Worm (Caenorhabditis elegans): ENCODE data around the gene tbc-11.

tbc-11 gene

ce11 chrX:949466-949865, 24.7 kb downstream of the tbc-11 start (continued):
- TF ChIP-seq ceh-82 (tag; optimal IDR thresholded peaks at IDR 0.05) (peak; percentile 85 to 96 (median 91)), tbx-2 (tag; optimal IDR thresholded peaks at IDR 0.05) (peak; percentile 96), egl-27 (tag; optimal IDR thresholded peaks at IDR 0.05) (peak; percentile 75 to 76), Y116A8C.19 (tag; optimal IDR thresholded peaks at IDR 0.05; ENCODE audit: borderline replicate concordance) (no peak), lin-39 (tag; optimal IDR thresholded peaks at IDR 0.05) (peak; percentile 52), hpl-2 (GFP tag; optimal IDR thresholded peaks at IDR 0.05) (no peak), hlh-17 (GFP tag; optimal IDR thresholded peaks at IDR 0.05; ENCODE audit: borderline replicate concordance) (no peak), skn-1 (tag; optimal IDR thresholded peaks at IDR 0.05) (peak; percentile 93), snu-23 (GFP tag; optimal IDR thresholded peaks at IDR 0.05) (peak; percentile 97), lsy-2 (tag; optimal IDR thresholded peaks at IDR 0.05) (peak; percentile 80 to 92), xbp-1 (tag; optimal IDR thresholded peaks at IDR 0.05) (peak; percentile 89), nhr-90 (tag; optimal IDR thresholded peaks at IDR 0.05; ENCODE audit: poor library complexity) (peak; percentile 85), lin-13 (GFP tag; optimal IDR thresholded peaks at IDR 0.05) (peak; percentile 84), elt-3 (tag; optimal IDR thresholded peaks at IDR 0.05) (peak in 3 of 6 experiments; percentile 34 to 70 (median 61)), alr-1 (tag; optimal IDR thresholded peaks at IDR 0.05; ENCODE audit: borderline replicate concordance) (no peak), nhr-76 (tag; optimal IDR thresholded peaks at IDR 0.05) (peak; percentile 60), lir-3 (tag; optimal IDR thresholded peaks at IDR 0.05; ENCODE audit: poor library complexity) (peak; percentile 80), isw-1 (GFP tag; IDR thresholded peaks at IDR 0.05) (peak; percentile 75), lin-35 (GFP tag; optimal IDR thresholded peaks at IDR 0.05) (peak; percentile 78 to 84), lin-15B (tag; optimal IDR thresholded peaks at IDR 0.05) (peak; percentile 14), fos-1 (tag; optimal IDR thresholded peaks at IDR 0.05) (peak; percentile 85), nhr-77 (tag; optimal IDR thresholded peaks at IDR 0.05) (peak; percentile 86), pag-3 (tag; optimal IDR thresholded peaks at IDR 0.05; ENCODE audit: borderline replicate concordance, insufficient read depth) (no peak), nhr-71 (tag; optimal IDR thresholded peaks at IDR 0.05) (peak; percentile 95), fkh-8 (tag; optimal IDR thresholded peaks at IDR 0.05) (peak; percentile 95), sptf-1 (tag; optimal IDR thresholded peaks at IDR 0.05) (no peak), mdl-1 (tag; optimal IDR thresholded peaks at IDR 0.05) (peak; percentile 25 to 69), lin-14 (GFP tag; optimal IDR thresholded peaks at IDR 0.05) (peak; percentile 99), mef-2 (tag; optimal IDR thresholded peaks at IDR 0.05) (no peak), aha-1 (tag; optimal IDR thresholded peaks at IDR 0.05) (peak; percentile 23), ceh-88 (GFP tag; IDR thresholded peaks at IDR 0.05) (peak; percentile 43; the same call in 1 of the 2 replicates), ztf-4 (tag; optimal IDR thresholded peaks at IDR 0.05) (peak; percentile 79), ceh-63 (GFP tag; optimal IDR thresholded peaks at IDR 0.05) (peak; percentile 26), hlh-4 (tag; optimal IDR thresholded peaks at IDR 0.05) (no peak), grh-1 (GFP tag; IDR thresholded peaks at IDR 0.05) (peak; percentile 68), ces-1 (GFP tag; optimal IDR thresholded peaks at IDR 0.05) (peak; percentile 54), rnt-1 (tag; optimal IDR thresholded peaks at IDR 0.05) (peak; percentile 89), sup-37 (GFP tag; optimal IDR thresholded peaks at IDR 0.05) (peak; percentile 28), blmp-1 (tag; optimal IDR thresholded peaks at IDR 0.05) (peak; percentile 74), ztf-11 (tag; optimal IDR thresholded peaks at IDR 0.05) (peak in 1 of 2 experiments; percentile 73), nhr-85 (tag) (peak; percentile 96), ets-5 (GFP tag; IDR thresholded peaks at IDR 0.05) (no peak), unc-30 (tag; optimal IDR thresholded peaks at IDR 0.05) (peak; percentile 69), efl-3 (GFP tag; optimal IDR thresholded peaks at IDR 0.05) (no peak), ceh-90 (tag; optimal IDR thresholded peaks at IDR 0.05) (no peak), ama-1 (optimal IDR thresholded peaks at IDR 0.05) (no peak), unc-130 (tag; optimal IDR thresholded peaks at IDR 0.05) (peak; percentile 77), nhr-19 (GFP tag; conservative IDR thresholded peaks at IDR 0.05) (peak; percentile 86), nhr-28 (tag; optimal IDR thresholded peaks at IDR 0.05) (no peak), dsc-1 (tag; optimal IDR thresholded peaks at IDR 0.05) (peak; percentile 92), unc-86 (tag; optimal IDR thresholded peaks at IDR 0.05) (peak; percentile 94), unc-98 (GFP tag; IDR thresholded peaks at IDR 0.05) (no peak), pqm-1 (tag; optimal IDR thresholded peaks at IDR 0.05) (no peak)
